Fruit fly (Drosophila melanogaster) whole organism, embryonic: ENCODE results near the gene Appl.

Source experiments
- Ada2b ChIP-seq: fragments of 200-800 bp; sonication (Bioruptor generic); IDR thresholded peaks from 2 replicates; pipeline ENCODE4 v1.3.6; 2022; ENCODE audit warnings: missing biosample characterization, missing genetic modification characterization
- Aef1 ChIP-seq: fragments of 200-800 bp; sonication (Bioruptor generic); IDR thresholded peaks from 3 replicates; pipeline ENCODE4 v1.3.6; 2022; ENCODE audit warnings: missing biosample characterization, missing genetic modification characterization
- Atf6 ChIP-seq: fragments of 200-800 bp; sonication (Bioruptor generic); IDR thresholded peaks from 2 replicates; pipeline ENCODE4 v1.3.6; 2022; ENCODE audit warnings: missing biosample characterization, missing genetic modification characterization
- CG10431 ChIP-seq: fragments of 200-800 bp; sonication (Bioruptor generic); optimal IDR thresholded peaks from 3 replicates; lab custom pipeline; 2018; ENCODE audit warnings: missing biosample characterization, mild to moderate bottlenecking, missing genetic modification characterization
- CG10462 ChIP-seq: fragments of 200-800 bp; sonication (Bioruptor generic); optimal IDR thresholded peaks from 2 replicates; lab custom pipeline; 2016; ENCODE audit warnings: missing biosample characterization, missing genetic modification characterization
- CG12219 ChIP-seq: fragments of 200-800 bp; sonication (Bioruptor generic); optimal IDR thresholded peaks from 3 replicates; lab custom pipeline; 2018; ENCODE audit warnings: missing biosample characterization, mild to moderate bottlenecking, missing genetic modification characterization
- CG14014 ChIP-seq: fragments of 200-800 bp; sonication (Bioruptor generic); IDR thresholded peaks from 2 replicates; pipeline ENCODE4 v1.3.6; 2022; ENCODE audit warnings: missing biosample characterization, missing genetic modification characterization
- CG17186 ChIP-seq: fragments of 200-800 bp; sonication (Bioruptor generic); optimal IDR thresholded peaks from 3 replicates; lab custom pipeline; 2017; ENCODE audit warnings: missing biosample characterization, missing genetic modification reagents, missing genetic modification characterization
- CG1792 ChIP-seq: fragments of 200-800 bp; sonication (Bioruptor generic); optimal IDR thresholded peaks from 2 replicates; lab custom pipeline; 2016; ENCODE audit warnings: missing biosample characterization, missing genetic modification characterization
- CG30020 ChIP-seq: fragments of 200-800 bp; optimal IDR thresholded peaks from 2 replicates; lab custom pipeline; 2019; ENCODE audit warnings: missing biosample characterization, mild to moderate bottlenecking, missing genetic modification characterization, moderate library complexity
- CG3065 ChIP-seq: fragments of 200-800 bp; sonication (Bioruptor generic); optimal IDR thresholded peaks from 2 replicates; lab custom pipeline; 2016; ENCODE audit warnings: missing biosample characterization, missing genetic modification characterization
- CG33213 ChIP-seq: fragments of 200-800 bp; sonication (Bioruptor generic); optimal IDR thresholded peaks from 3 replicates; lab custom pipeline; 2016; ENCODE audit warnings: missing biosample characterization, missing genetic modification characterization
- CG6813 ChIP-seq: fragments of 200-800 bp; sonication (Bioruptor generic); optimal IDR thresholded peaks from 2 replicates; lab custom pipeline; 2017; ENCODE audit warnings: missing biosample characterization, missing genetic modification characterization, mild to moderate bottlenecking, moderate library complexity, missing genetic modification reagents
- CG7372 ChIP-seq: fragments of 200-800 bp; sonication (Bioruptor generic); IDR thresholded peaks from 2 replicates; pipeline ENCODE4 v1.3.6; 2022; ENCODE audit warnings: missing biosample characterization, missing genetic modification characterization
- CG7556 ChIP-seq: fragments of 200-800 bp; sonication (Bioruptor generic); optimal IDR thresholded peaks from 2 replicates; lab custom pipeline; 2017; ENCODE audit warnings: missing biosample characterization, mild to moderate bottlenecking, missing genetic modification characterization
- CG7839 ChIP-seq: fragments of 200-800 bp; sonication (Bioruptor generic); optimal IDR thresholded peaks from 3 replicates; lab custom pipeline; 2018; ENCODE audit warnings: missing biosample characterization, mild to moderate bottlenecking, missing genetic modification characterization, moderate library complexity
- CG7963 ChIP-seq: fragments of 200-800 bp; sonication (Bioruptor generic); IDR thresholded peaks from 3 replicates; pipeline ENCODE4 v1.3.6; 2022; ENCODE audit warnings: missing biosample characterization, missing genetic modification characterization; ENCODE audit not compliant: partially characterized antibody
- CHES-1-like ChIP-seq: fragments of 200-800 bp; sonication (Bioruptor generic); optimal IDR thresholded peaks from 2 replicates; lab custom pipeline; 2016; ENCODE audit warnings: missing biosample characterization, missing genetic modification characterization
- Camta ChIP-seq: fragments of 200-800 bp; sonication (Bioruptor generic); optimal IDR thresholded peaks from 2 replicates; lab custom pipeline; 2016; ENCODE audit warnings: missing biosample characterization, missing genetic modification characterization
- Chrac-16 ChIP-seq: fragments of 200-800 bp; sonication (Bioruptor generic); optimal IDR thresholded peaks from 3 replicates; lab custom pipeline; 2016; ENCODE audit warnings: missing biosample characterization, missing genetic modification characterization
- Dfd ChIP-seq, 2 experiments: fragments of >200 bp; optimal IDR thresholded peaks; 2 replicates each; lab custom pipeline; 2017; ENCODE audit warnings: missing biosample characterization in 2 of 2, missing genetic modification characterization in 2 of 2
- Dp ChIP-seq: fragments of 200-800 bp; sonication (Bioruptor generic); optimal IDR thresholded peaks from 2 replicates; lab custom pipeline; 2018; ENCODE audit warnings: missing biosample characterization, mild to moderate bottlenecking, missing genetic modification characterization, moderate library complexity
- E2f2 ChIP-seq: fragments of 200-800 bp; sonication (Bioruptor generic); IDR thresholded peaks from 2 replicates; pipeline ENCODE4 v1.3.6; 2022; ENCODE audit warnings: missing biosample characterization, missing genetic modification characterization
- Ets97D ChIP-seq: fragments of 200-800 bp; sonication (Bioruptor generic); optimal IDR thresholded peaks from 3 replicates; lab custom pipeline; 2016; ENCODE audit warnings: missing biosample characterization, missing genetic modification characterization
- Fer3 ChIP-seq: fragments of 200-800 bp; sonication (Bioruptor generic); optimal IDR thresholded peaks from 2 replicates; lab custom pipeline; 2018; ENCODE audit warnings: missing biosample characterization, mild to moderate bottlenecking, missing genetic modification characterization, moderate library complexity
- Hey ChIP-seq: fragments of 200-800 bp; sonication (Bioruptor generic); optimal IDR thresholded peaks from 3 replicates; lab custom pipeline; 2018; ENCODE audit warnings: missing biosample characterization, mild to moderate bottlenecking, missing genetic modification characterization
- Hmx ChIP-seq: fragments of 200-800 bp; sonication (Bioruptor generic); optimal IDR thresholded peaks from 2 replicates; lab custom pipeline; 2016; ENCODE audit warnings: missing biosample characterization, missing genetic modification characterization
- Jarid2 ChIP-seq: fragments of 200-800 bp; sonication (Bioruptor generic); optimal IDR thresholded peaks from 3 replicates; lab custom pipeline; 2017; ENCODE audit warnings: mild to moderate bottlenecking, missing biosample characterization, missing genetic modification reagents, missing genetic modification characterization
- Mes4 ChIP-seq: fragments of 200-800 bp; sonication (Bioruptor generic); optimal IDR thresholded peaks from 2 replicates; lab custom pipeline; 2016; ENCODE audit warnings: missing biosample characterization, missing genetic modification characterization
- Oli ChIP-seq: fragments of 200-800 bp; sonication (Bioruptor generic); optimal IDR thresholded peaks from 2 replicates; lab custom pipeline; 2018; ENCODE audit warnings: missing biosample characterization, mild to moderate bottlenecking, missing genetic modification characterization, moderate library complexity
- Sry-δ ChIP-seq: fragments of 200-800 bp; sonication (Bioruptor generic); optimal IDR thresholded peaks from 2 replicates; lab custom pipeline; 2016; ENCODE audit warnings: missing biosample characterization, missing genetic modification characterization
- Xbp1 ChIP-seq: fragments of 200-800 bp; sonication (Bioruptor generic); optimal IDR thresholded peaks from 3 replicates; lab custom pipeline; 2016; ENCODE audit warnings: missing biosample characterization, mild to moderate bottlenecking, missing genetic modification characterization
- caup ChIP-seq: fragments of 200-800 bp; sonication (Bioruptor generic); optimal IDR thresholded peaks from 3 replicates; lab custom pipeline; 2017; ENCODE audit warnings: missing biosample characterization, mild to moderate bottlenecking, missing genetic modification characterization, moderate library complexity; ENCODE audit not compliant: severe bottlenecking
- chinmo ChIP-seq: fragments of 200-800 bp; sonication (Bioruptor generic); IDR thresholded peaks from 4 replicates; pipeline ENCODE4 v1.3.6; 2022; ENCODE audit warnings: missing biosample characterization, missing genetic modification characterization; ENCODE audit not compliant: partially characterized antibody
- chn ChIP-seq: fragments of 200-800 bp; sonication (Bioruptor generic); optimal IDR thresholded peaks from 2 replicates; lab custom pipeline; 2016; ENCODE audit warnings: missing biosample characterization, missing genetic modification characterization
- dati ChIP-seq: fragments of 200-800 bp; sonication (Bioruptor generic); IDR thresholded peaks from 2 replicates; pipeline ENCODE4 v1.3.6; 2022; ENCODE audit warnings: missing biosample characterization, missing genetic modification characterization
- en ChIP-seq: fragments of 200-800 bp; sonication (Bioruptor generic); optimal IDR thresholded peaks from 2 replicates; lab custom pipeline; 2016; ENCODE audit warnings: missing biosample characterization, missing genetic modification characterization
- hbn ChIP-seq: fragments of 200-800 bp; sonication (Bioruptor generic); IDR thresholded peaks from 2 replicates; pipeline ENCODE4 v1.3.6; 2022; ENCODE audit warnings: missing biosample characterization, missing genetic modification characterization; ENCODE audit not compliant: partially characterized antibody
- ind ChIP-seq: fragments of 200-800 bp; sonication (Bioruptor generic); optimal IDR thresholded peaks from 3 replicates; lab custom pipeline; 2016; ENCODE audit warnings: missing biosample characterization, missing genetic modification characterization
- insv ChIP-seq, 2 experiments: fragments of 200-800 bp; sonication (Bioruptor generic); optimal IDR thresholded peaks; 3 replicates each; lab custom pipeline; 2016 to 2018; ENCODE audit warnings: missing biosample characterization in 2 of 2, missing genetic modification characterization in 2 of 2
- kah ChIP-seq: fragments of 200-800 bp; sonication (Bioruptor generic); optimal IDR thresholded peaks from 2 replicates; lab custom pipeline; 2018; ENCODE audit warnings: missing biosample characterization, mild to moderate bottlenecking, missing genetic modification characterization
- lmd ChIP-seq: fragments of 200-800 bp; sonication (Bioruptor generic); IDR thresholded peaks from 2 replicates; pipeline ENCODE4 v1.3.6; 2022; ENCODE audit warnings: missing biosample characterization, missing genetic modification characterization
- odd ChIP-seq: fragments of 200-800 bp; sonication (Bioruptor generic); optimal IDR thresholded peaks from 2 replicates; lab custom pipeline; 2017; ENCODE audit warnings: missing biosample characterization, mild to moderate bottlenecking, missing genetic modification characterization
- otp ChIP-seq: fragments of 200-800 bp; sonication (Bioruptor generic); IDR thresholded peaks from 3 replicates; pipeline ENCODE4, ENCODE4 v1.3.6; 2022; ENCODE audit warnings: missing biosample characterization, missing genetic modification characterization
- pzg ChIP-seq: fragments of 200-800 bp; sonication (Bioruptor generic); optimal IDR thresholded peaks from 3 replicates; lab custom pipeline; 2018; ENCODE audit warnings: missing biosample characterization, mild to moderate bottlenecking, missing genetic modification characterization, moderate library complexity
- slbo ChIP-seq: fragments of 200-800 bp; sonication (Bioruptor generic); IDR thresholded peaks from 2 replicates; pipeline ENCODE4 v1.3.6; 2022; ENCODE audit warnings: missing biosample characterization, missing genetic modification characterization
- sob ChIP-seq: fragments of 200-800 bp; sonication (Bioruptor generic); IDR thresholded peaks from 2 replicates; pipeline ENCODE4 v1.3.6; 2022; ENCODE audit warnings: missing biosample characterization, missing genetic modification characterization
- ttk ChIP-seq: fragments of 200-800 bp; sonication (Bioruptor generic); IDR thresholded peaks from 2 replicates; pipeline ENCODE4 v2.1.2; 2022; ENCODE audit warnings: missing biosample characterization, missing genetic modification characterization
- tup ChIP-seq: fragments of 200-800 bp; sonication (Bioruptor generic); optimal IDR thresholded peaks from 2 replicates; lab custom pipeline; 2016; ENCODE audit warnings: missing biosample characterization, mild to moderate bottlenecking, missing genetic modification characterization, moderate library complexity
- unpg ChIP-seq: fragments of 200-800 bp; sonication (Bioruptor generic); optimal IDR thresholded peaks from 3 replicates; lab custom pipeline; 2018; ENCODE audit warnings: missing biosample characterization, mild to moderate bottlenecking, missing genetic modification characterization, moderate library complexity
- vvl ChIP-seq: fragments of 200-800 bp; sonication (Bioruptor generic); IDR thresholded peaks from 2 replicates; pipeline ENCODE4 v1.3.6; 2022; ENCODE audit warnings: missing biosample characterization, missing genetic modification characterization

The Appl gene

DNA sequence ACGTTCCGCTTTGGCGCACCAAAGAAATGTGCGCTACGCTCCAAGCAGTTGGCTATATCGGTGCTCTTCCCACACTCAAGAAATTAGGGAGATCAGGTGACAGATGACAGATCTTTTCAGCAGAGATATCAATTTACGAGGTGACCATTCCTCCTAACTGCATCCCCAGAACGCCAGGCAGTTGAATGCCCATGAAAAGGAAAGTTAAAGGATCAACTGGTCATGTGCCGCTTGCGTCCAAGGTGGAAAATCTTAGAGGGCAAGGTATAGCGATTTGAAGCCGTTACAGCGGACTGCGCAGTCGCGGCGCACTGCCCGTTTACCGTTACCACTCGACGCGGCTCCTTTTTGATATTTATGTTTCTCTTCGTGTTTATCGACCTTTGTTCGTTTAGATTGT lies 88.3 kb downstream of the Appl start (continued):
- TF ChIP-seq Fer3 = no peak
- no peak for TF ChIP-seq kah
- no peak for TF ChIP-seq caup (GFP tag; lab: Kevin White, UChicago)
- peak; percentile 51 for TF ChIP-seq ind
- no peak for TF ChIP-seq CG10462 (GFP tag; lab: Kevin White, UChicago)
- TF ChIP-seq otp = no peak
- no peak for TF ChIP-seq CG10431 (GFP tag; lab: Kevin White, UChicago)
- TF ChIP-seq sob = no peak
- TF ChIP-seq chinmo (GFP tag; lab: Robert Waterston, UW) = 0 out of 4 replicates have a peak, but pooled peaks have one; percentile 35
- TF ChIP-seq CG17186 (GFP tag; lab: Kevin White, UChicago) = no peak
- no peak for TF ChIP-seq odd (GFP tag; lab: Kevin White, UChicago)
- no peak for TF ChIP-seq dati (GFP tag; lab: Robert Waterston, UW)
- TF ChIP-seq Oli (tag; lab: Kevin White, UChicago) = peak; percentile 22
- no peak for TF ChIP-seq CG7963 (GFP tag; lab: Robert Waterston, UW)
- TF ChIP-seq CG33213 = no peak
- TF ChIP-seq Xbp1 (GFP tag; lab: Kevin White, UChicago) = peak; percentile 24
- peak; percentile 15 for TF ChIP-seq CG7556 (GFP tag; lab: Kevin White, UChicago)
- no peak for TF ChIP-seq Dfd (GFP tag; optimal IDR thresholded peaks at IDR 0.05; lab: Kevin White, UChicago)
- TF ChIP-seq CG14014 (GFP tag; lab: Robert Waterston, UW) = no peak
- TF ChIP-seq CG6813 (GFP tag; lab: Kevin White, UChicago) = no peak
- TF ChIP-seq CG12219 (GFP tag; lab: Kevin White, UChicago) = peak; percentile 11
- no peak for TF ChIP-seq tup (GFP tag; lab: Kevin White, UChicago)
- peak; percentile 26 for TF ChIP-seq CG7839
- TF ChIP-seq Atf6 = 0 out of 2 replicates have a peak, but pooled peaks have one; percentile 27
- peak; percentile 17 for TF ChIP-seq chn (GFP tag; lab: Kevin White, UChicago)
- peak; percentile 1 for TF ChIP-seq CG1792 (GFP tag; lab: Kevin White, UChicago)
- no peak for TF ChIP-seq vvl
- no peak for TF ChIP-seq Sry-δ (GFP tag; lab: Kevin White, UChicago)
- peak; percentile 63 for TF ChIP-seq lmd (GFP tag; lab: Robert Waterston, UW)
- no peak for TF ChIP-seq insv (GFP tag; optimal IDR thresholded peaks at IDR 0.05; lab: Kevin White, UChicago)
- TF ChIP-seq Jarid2 = no peak
- TF ChIP-seq Mes4 (GFP tag; lab: Kevin White, UChicago) = peak; percentile 40
- TF ChIP-seq Dp (GFP tag; lab: Kevin White, UChicago) = no peak
- 0 out of 2 replicates have a peak, but pooled peaks have one; percentile 22 for TF ChIP-seq slbo
- TF ChIP-seq Camta (GFP tag; lab: Kevin White, UChicago) = no peak
- peak; percentile 7 for TF ChIP-seq Ets97D (GFP tag; lab: Kevin White, UChicago)
- TF ChIP-seq unpg (GFP tag; lab: Kevin White, UChicago) = peak; percentile 3
- no peak for TF ChIP-seq CG7372
- TF ChIP-seq hbn (GFP tag; lab: Robert Waterston, UW) = no peak
- no peak for TF ChIP-seq CHES-1-like (GFP tag; lab: Kevin White, UChicago)
- no peak for TF ChIP-seq pzg
- 0 out of 2 replicates have a peak, but pooled peaks have one; percentile 16 for TF ChIP-seq Ada2b
- no peak for TF ChIP-seq Hey (tag; lab: Kevin White, UChicago)
- no peak for TF ChIP-seq en (GFP tag; lab: Kevin White, UChicago)
- 0 out of 3 replicates have a peak, but pooled peaks have one; percentile 11 for TF ChIP-seq Aef1
- TF ChIP-seq Hmx (GFP tag; lab: Kevin White, UChicago) = no peak
- peak; percentile 35 for TF ChIP-seq Chrac-16 (GFP tag; lab: Kevin White, UChicago)
- TF ChIP-seq CG30020 (tag; lab: Kevin White, UChicago) = no peak
- TF ChIP-seq E2f2 (GFP tag; lab: Robert Waterston, UW) = 0 out of 2 replicates have a peak, but pooled peaks have one; percentile 13
- TF ChIP-seq CG3065 (GFP tag; lab: Kevin White, UChicago) = no peak
- TF ChIP-seq ttk (GFP tag; lab: Robert Waterston, UW) = 0 out of 2 replicates have a peak, but pooled peaks have one; percentile 31
